Worm (Caenorhabditis elegans) whole organism, early embryonic: ENCODE data around the gene Y43F8B.3.

Experiments
- B0310.2 ChIP-seq: sonication (generic microtip); optimal IDR thresholded peaks from 2 replicates; lab custom pipeline; 2016; ENCODE audit warnings: mild to moderate bottlenecking, missing genetic modification characterization, missing compliant biosample characterization
- aly-1 ChIP-seq: sonication (generic microtip); optimal IDR thresholded peaks from 2 replicates; lab custom pipeline; 2016; ENCODE audit warnings: missing genetic modification characterization, missing compliant biosample characterization
- ama-1 ChIP-seq: fragments of 150-350 bp; optimal IDR thresholded peaks from 2 replicates; lab custom pipeline; 2014
- flt-1 ChIP-seq: fragments of 200-800 bp; sonication (Bioruptor generic); IDR thresholded peaks from 2 replicates; pipeline ENCODE4 v1.3.6; 2022; ENCODE audit warnings: missing genetic modification characterization, missing compliant biosample characterization
- hnd-1 ChIP-seq: sonication (generic microtip); optimal IDR thresholded peaks from 2 replicates; lab custom pipeline; 2016; ENCODE audit warnings: missing genetic modification characterization, missing compliant biosample characterization
- tbx-11 ChIP-seq: fragments of 200-800 bp; sonication (Bioruptor generic); IDR thresholded peaks from 2 replicates; pipeline ENCODE4 v1.3.6; 2022; ENCODE audit warnings: missing genetic modification characterization, missing compliant biosample characterization
- tbx-37 ChIP-seq: fragments of 200-800 bp; sonication (Bioruptor generic); conservative IDR thresholded peaks from 2 replicates; pipeline ENCODE4 v1.3.6; 2022; ENCODE audit warnings: missing genetic modification reagents, missing genetic modification characterization, missing compliant biosample characterization
- tra-4 ChIP-seq: sonication (generic microtip); optimal IDR thresholded peaks from 2 replicates; lab custom pipeline; 2017; ENCODE audit warnings: missing genetic modification characterization, missing compliant biosample characterization

DNA sequence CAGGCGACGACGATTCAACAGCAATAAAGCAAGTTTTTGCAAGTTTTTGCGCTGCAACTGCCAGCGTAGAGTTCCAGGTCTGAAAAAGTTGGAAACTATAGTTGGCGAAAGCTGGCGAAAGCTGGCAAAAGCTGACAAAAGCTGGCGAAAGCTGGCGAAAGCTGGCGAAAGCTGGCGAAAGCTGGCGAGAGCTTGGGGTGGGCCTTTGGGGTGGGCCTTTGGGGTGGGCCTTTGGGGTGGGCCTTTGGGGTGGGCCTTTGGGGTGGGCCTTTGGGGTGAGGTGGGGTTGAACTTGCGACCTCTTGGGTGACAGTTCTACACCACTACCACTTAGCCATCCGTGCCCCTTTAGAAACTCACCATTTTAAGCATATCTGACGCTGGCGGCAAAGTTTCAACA is 7.8 kb upstream of the Y43F8B.3 start:
- no peak for TF ChIP-seq ama-1 (lab: Kevin White, UChicago)
- TF ChIP-seq tbx-11 = no peak
- TF ChIP-seq tra-4 (tag; lab: Kevin White, UChicago) = no peak
- no peak for TF ChIP-seq tbx-37 (GFP tag; lab: Robert Waterston, UW)
- no peak for TF ChIP-seq B0310.2 (tag; lab: Kevin White, UChicago)
- TF ChIP-seq hnd-1 (tag; lab: Kevin White, UChicago) = no peak
- no peak for TF ChIP-seq aly-1 (tag; lab: Kevin White, UChicago)
- TF ChIP-seq flt-1 (GFP tag; lab: Robert Waterston, UW) = no peak
